Worm (Caenorhabditis elegans) whole organism, mixed stage, embryonic: ENCODE measurements around the gene C24H11.5.

Experiments
- ceh-83 ChIP-seq: fragments of 200-800 bp; sonication (Bioruptor generic); optimal IDR thresholded peaks from 2 replicates; lab custom pipeline; 2018; ENCODE audit warnings: mild to moderate bottlenecking, missing genetic modification characterization, missing compliant biosample characterization
- ces-1 ChIP-seq: fragments of 150-350 bp; optimal IDR thresholded peaks from 2 replicates; lab custom pipeline; 2014; ENCODE audit warnings: missing biosample characterization, missing genetic modification reagents, missing genetic modification characterization
- elt-3 ChIP-seq: fragments of 150-350 bp; optimal IDR thresholded peaks from 2 replicates; lab custom pipeline; 2014; ENCODE audit warnings: missing biosample characterization, missing genetic modification characterization
- lin-13 ChIP-seq: fragments of 150-350 bp; optimal IDR thresholded peaks from 2 replicates; lab custom pipeline; 2014; ENCODE audit warnings: missing biosample characterization, missing genetic modification characterization
- mep-1 ChIP-seq: fragments of 150-350 bp; optimal IDR thresholded peaks from 2 replicates; lab custom pipeline; 2017; ENCODE audit warnings: missing biosample characterization, missing genetic modification reagents, missing genetic modification characterization, inconsistent platforms
- nhr-2 ChIP-seq: fragments of 150-350 bp; optimal IDR thresholded peaks from 2 replicates; lab custom pipeline; 2014; ENCODE audit warnings: missing biosample characterization, missing genetic modification characterization
- nhr-237 ChIP-seq: fragments of 150-350 bp; optimal IDR thresholded peaks from 2 replicates; lab custom pipeline; 2014; ENCODE audit warnings: missing biosample characterization, missing genetic modification characterization
- nhr-28 ChIP-seq: fragments of 150-350 bp; optimal IDR thresholded peaks from 2 replicates; lab custom pipeline; 2014; ENCODE audit warnings: missing biosample characterization, missing genetic modification characterization
- nhr-76 ChIP-seq: sonication (generic microtip); optimal IDR thresholded peaks from 2 replicates; lab custom pipeline; 2017; ENCODE audit warnings: missing biosample characterization, missing genetic modification characterization
- pha-4 ChIP-seq: fragments of 150-350 bp; optimal IDR thresholded peaks from 2 replicates; lab custom pipeline; 2018; ENCODE audit warnings: missing biosample characterization, missing genetic modification reagents, missing genetic modification characterization
- snpc-4 ChIP-seq: fragments of 150-350 bp; optimal IDR thresholded peaks from 2 replicates; lab custom pipeline; 2014; ENCODE audit warnings: missing biosample characterization, missing genetic modification characterization
- unc-62 ChIP-seq: fragments of 150-350 bp; optimal IDR thresholded peaks from 2 replicates; lab custom pipeline; 2014; ENCODE audit warnings: missing biosample characterization, missing genetic modification reagents, missing genetic modification characterization
- ztf-11 ChIP-seq: fragments of 150-350 bp; optimal IDR thresholded peaks from 2 replicates; lab custom pipeline; 2014; ENCODE audit warnings: missing biosample characterization, missing genetic modification characterization

DNA sequence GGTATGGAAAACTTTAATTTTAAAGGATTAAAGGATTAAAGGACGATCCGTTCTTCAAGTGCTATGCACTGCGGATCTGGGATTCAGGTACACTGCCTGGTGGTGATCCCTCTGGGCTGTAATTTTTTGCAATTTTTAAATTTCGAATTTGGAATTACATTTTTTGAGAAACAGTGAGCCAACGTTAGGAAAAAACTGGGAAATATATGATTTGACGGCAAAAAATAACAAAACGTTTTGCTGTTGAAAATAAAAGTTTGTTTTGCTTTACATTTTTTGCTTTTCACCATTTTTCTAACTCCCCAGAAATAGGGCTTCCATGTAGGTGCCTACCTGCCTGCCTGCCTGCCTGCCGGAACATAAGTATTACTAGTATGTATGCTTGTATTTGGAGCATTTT is 27.4 kb downstream of the C24H11.5 start, which contains the start of gene C18D11.10:
- TF ChIP-seq lin-13 (tag; lab: Kevin White, UChicago) (no peak), ces-1 (GFP tag; lab: Kevin White, UChicago) (no peak), nhr-237 (tag; lab: Kevin White, UChicago) (no peak), unc-62 (GFP tag; lab: Kevin White, UChicago) (no peak), pha-4 (tag; lab: Kevin White, UChicago) (no peak), ztf-11 (tag; lab: Kevin White, UChicago) (no peak), elt-3 (tag; lab: Kevin White, UChicago) (no peak), ceh-83 (GFP tag; lab: Kevin White, UChicago) (no peak), snpc-4 (tag; lab: Kevin White, UChicago) (no peak), nhr-2 (tag; lab: Kevin White, UChicago) (no peak), nhr-28 (tag; lab: Kevin White, UChicago) (no peak), nhr-76 (tag; lab: Kevin White, UChicago) (no peak), mep-1 (tag; lab: Kevin White, UChicago) (no peak)
